Fruit fly (Drosophila melanogaster) whole organism: ENCODE measurements around the gene CG43094.

Source experiments
- Dll ChIP-seq: fragments of >200 bp; optimal IDR thresholded peaks from 2 replicates; lab custom pipeline; 2017
- EcR ChIP-seq, 2 experiments: fragments of >200 bp; optimal IDR thresholded peaks; 2 replicates each; lab custom pipeline; 2017; ENCODE audit warnings: missing biosample characterization in 2 of 2, missing genetic modification characterization in 2 of 2, missing genetic modification reagents in 2 of 2
- usp ChIP-seq: fragments of >200 bp; optimal IDR thresholded peaks from 2 replicates; lab custom pipeline; 2017; ENCODE audit warnings: missing biosample characterization, missing genetic modification characterization, mixed read lengths

- TF ChIP-seq usp (GFP tag; lab: Kevin White, UChicago): no peak
- TF ChIP-seq EcR (GFP tag; optimal IDR thresholded peaks at IDR 0.05; lab: Kevin White, UChicago): no peak
- no peak for TF ChIP-seq Dll (lab: Kevin White, UChicago)
Measured at dm6 chr3R:22751111-22751510, 19.7 kb downstream of the CG43094 start.
